5 worm cellular contexts compared by ENCODE assay signal in genomic region chrX:1853596-1853995, ce11.
TF ChIP-seq lines count a peak whose summit lies in the region.

Gene T26C11.9, minus strand, starts transcription at chrX:1853849.

TF ChIP-seq in whole organism, L1 larva, 84 proteins besides CTCF, POLR2A, EP300 and RAD21 (continues in another document):
- TF ChIP-seq dsc-1 (tag; optimal IDR thresholded peaks at IDR 0.05; lab: Kevin White, UChicago) (peak; percentile 15), rnt-1 (tag; optimal IDR thresholded peaks at IDR 0.05; lab: Kevin White, UChicago) (peak; percentile 89), xbp-1 (tag; optimal IDR thresholded peaks at IDR 0.05; lab: Kevin White, UChicago) (peak; percentile 16), blmp-1 (tag; optimal IDR thresholded peaks at IDR 0.05; lab: Kevin White, UChicago) (no peak), vab-15 (tag; optimal IDR thresholded peaks at IDR 0.05; lab: Kevin White, UChicago) (peak; percentile 10), lin-15B (tag; optimal IDR thresholded peaks at IDR 0.05; lab: Kevin White, UChicago) (peak; percentile 59), snpc-4 (tag; optimal IDR thresholded peaks at IDR 0.05; lab: Kevin White, UChicago) (no peak), zip-4 (GFP tag; optimal IDR thresholded peaks at IDR 0.05; lab: Kevin White, UChicago) (no peak), ztf-4 (tag; optimal IDR thresholded peaks at IDR 0.05; lab: Kevin White, UChicago) (no peak), sox-4 (tag; optimal IDR thresholded peaks at IDR 0.05; lab: Kevin White, UChicago) (no peak), C16A3.4 (tag; optimal IDR thresholded peaks at IDR 0.05; lab: Kevin White, UChicago) (no peak), nhr-237 (tag; optimal IDR thresholded peaks at IDR 0.05; lab: Kevin White, UChicago) (no peak), ets-5 (GFP tag; IDR thresholded peaks at IDR 0.05; lab: Robert Waterston, UW) (no peak), efl-3 (GFP tag; optimal IDR thresholded peaks at IDR 0.05; lab: Kevin White, UChicago) (no peak), irx-1 (tag; optimal IDR thresholded peaks at IDR 0.05; lab: Kevin White, UChicago) (peak; percentile 17), unc-62 (GFP tag; optimal IDR thresholded peaks at IDR 0.05; lab: Kevin White, UChicago) (no peak), Y116A8C.19 (tag; optimal IDR thresholded peaks at IDR 0.05; lab: Kevin White, UChicago; ENCODE audit: borderline replicate concordance) (no peak), alr-1 (tag; optimal IDR thresholded peaks at IDR 0.05; lab: Kevin White, UChicago; ENCODE audit: borderline replicate concordance) (no peak)

TF ChIP-seq in whole organism, L3 larva, 47 proteins besides CTCF, POLR2A, EP300 and RAD21:
- TF ChIP-seq nhr-23 (tag; optimal IDR thresholded peaks at IDR 0.05; lab: Kevin White, UChicago) (peak; percentile 22), egl-5 (tag; optimal IDR thresholded peaks at IDR 0.05; lab: Kevin White, UChicago) (no peak), lin-15B (tag; optimal IDR thresholded peaks at IDR 0.05; lab: Kevin White, UChicago) (peak; percentile 75), mml-1 (tag; optimal IDR thresholded peaks at IDR 0.05; lab: Kevin White, UChicago) (no peak), nhr-77 (tag; optimal IDR thresholded peaks at IDR 0.05; lab: Kevin White, UChicago) (no peak), ceh-28 (tag; optimal IDR thresholded peaks at IDR 0.05; lab: Kevin White, UChicago) (peak; percentile 73), nhr-25 (tag; optimal IDR thresholded peaks at IDR 0.05; lab: Kevin White, UChicago) (peak; percentile 27), pha-4 (tag; optimal IDR thresholded peaks at IDR 0.05; lab: Kevin White, UChicago) (peak; percentile 45), nfya-1 (tag; optimal IDR thresholded peaks at IDR 0.05; lab: Kevin White, UChicago; ENCODE audit: insufficient read depth) (peak; percentile 52), snpc-4 (tag; optimal IDR thresholded peaks at IDR 0.05; lab: Kevin White, UChicago) (no peak), jun-1 (tag; optimal IDR thresholded peaks at IDR 0.05; lab: Kevin White, UChicago) (no peak), lsy-12 (tag; optimal IDR thresholded peaks at IDR 0.05; lab: Kevin White, UChicago) (no peak), hmg-11 (tag; optimal IDR thresholded peaks at IDR 0.05; lab: Kevin White, UChicago) (peak; percentile 75)

TF ChIP-seq in whole organism, early embryonic, 17 proteins besides CTCF, POLR2A, EP300 and RAD21:
- TF ChIP-seq pes-1 (GFP tag; IDR thresholded peaks at IDR 0.05; lab: Robert Waterston, UW) (0 out of 2 replicates have a peak, but pooled peaks have one; percentile 7), F13C5.2 (tag; optimal IDR thresholded peaks at IDR 0.05; lab: Kevin White, UChicago) (no peak)

TF ChIP-seq in whole organism, midembryonic, 9 proteins besides CTCF, POLR2A, EP300 and RAD21:
- no peak for TF ChIP-seq ztf-29 (GFP tag; IDR thresholded peaks at IDR 0.05; lab: Robert Waterston, UW)
- TF ChIP-seq flt-1 (GFP tag; IDR thresholded peaks at IDR 0.05; lab: Robert Waterston, UW) = no peak
- TF ChIP-seq T22C8.4 (GFP tag; IDR thresholded peaks at IDR 0.05; lab: Robert Waterston, UW) = peak; percentile 39; the same call in 1 of the 2 replicates
- no peak for TF ChIP-seq tab-1 (GFP tag; IDR thresholded peaks at IDR 0.05; lab: Robert Waterston, UW)
- TF ChIP-seq med-1 (GFP tag; optimal IDR thresholded peaks at IDR 0.05; lab: Kevin White, UChicago; ENCODE audit: insufficient read depth) = no peak
- no peak for TF ChIP-seq klf-2 (GFP tag; conservative IDR thresholded peaks at IDR 0.05; lab: Robert Waterston, UW)

TF ChIP-seq in whole organism, young adult, 124 proteins besides CTCF, POLR2A, EP300 and RAD21:
- no peak for TF ChIP-seq unc-62 (GFP tag; optimal IDR thresholded peaks at IDR 0.05; lab: Kevin White, UChicago)
- TF ChIP-seq ceh-91 (GFP tag; IDR thresholded peaks at IDR 0.05; lab: Robert Waterston, UW) = no peak
- peak; percentile 21 for TF ChIP-seq attf-5 (GFP tag; optimal IDR thresholded peaks at IDR 0.05; lab: Kevin White, UChicago)
- TF ChIP-seq F23B12.7 (tag; optimal IDR thresholded peaks at IDR 0.05; lab: Kevin White, UChicago; ENCODE audit: insufficient read depth) = no peak
- TF ChIP-seq cebp-2 (GFP tag; IDR thresholded peaks at IDR 0.05; lab: Robert Waterston, UW) = no peak
- TF ChIP-seq C06A6.2 (GFP tag; conservative IDR thresholded peaks at IDR 0.05; lab: Robert Waterston, UW) = no peak
- no peak for TF ChIP-seq F57C9.4 (tag; optimal IDR thresholded peaks at IDR 0.05; lab: Kevin White, UChicago)
- no peak for TF ChIP-seq Y95B8A.8 (GFP tag; IDR thresholded peaks at IDR 0.05; lab: Robert Waterston, UW)
- TF ChIP-seq die-1 (tag; optimal IDR thresholded peaks at IDR 0.05; lab: Kevin White, UChicago) = no peak
- TF ChIP-seq C17E4.6 (GFP tag; IDR thresholded peaks at IDR 0.05; lab: Robert Waterston, UW) = no peak
- TF ChIP-seq ceh-27 (GFP tag; optimal IDR thresholded peaks at IDR 0.05; lab: Kevin White, UChicago) = peak; percentile 43
- no peak for TF ChIP-seq nhr-80 (tag; optimal IDR thresholded peaks at IDR 0.05; lab: Kevin White, UChicago)
- no peak for TF ChIP-seq ets-4 (GFP tag; optimal IDR thresholded peaks at IDR 0.05; lab: Kevin White, UChicago)
- no peak for TF ChIP-seq B0336.3 (GFP tag; IDR thresholded peaks at IDR 0.05; lab: Robert Waterston, UW)
- no peak for TF ChIP-seq akir-1 (GFP tag; optimal IDR thresholded peaks at IDR 0.05; lab: Kevin White, UChicago)
- no peak for TF ChIP-seq tbx-9 (tag; optimal IDR thresholded peaks at IDR 0.05; lab: Kevin White, UChicago; ENCODE audit: borderline replicate concordance)
- TF ChIP-seq let-526 (GFP tag; IDR thresholded peaks at IDR 0.05; lab: Robert Waterston, UW) = no peak
- no peak for TF ChIP-seq athp-1 (tag; optimal IDR thresholded peaks at IDR 0.05; lab: Kevin White, UChicago)
- TF ChIP-seq sea-2 (GFP tag; IDR thresholded peaks at IDR 0.05; lab: Robert Waterston, UW) = no peak
- no peak for TF ChIP-seq ztf-26 (tag; optimal IDR thresholded peaks at IDR 0.05; lab: Kevin White, UChicago)
- TF ChIP-seq mcd-1 (GFP tag; IDR thresholded peaks at IDR 0.05; lab: Robert Waterston, UW) = peak; percentile 14; the same call in 1 of the 2 replicates
- TF ChIP-seq somi-1 (GFP tag; optimal IDR thresholded peaks at IDR 0.05; lab: Kevin White, UChicago) = no peak
- no peak for TF ChIP-seq snpc-1.1 (tag; optimal IDR thresholded peaks at IDR 0.05; lab: Kevin White, UChicago; ENCODE audit: insufficient read depth)
- TF ChIP-seq rcor-1 (GFP tag; IDR thresholded peaks at IDR 0.05; lab: Robert Waterston, UW) = no peak
- no peak for TF ChIP-seq B0261.1 (tag; optimal IDR thresholded peaks at IDR 0.05; lab: Kevin White, UChicago)

Comparison
In these comparisons a context has a peak if more than half of its experiments do, and no peak if none do; other contexts are left out.
1. Of the 8 proteins assayed by ChIP-seq in both whole organism, young adult and whole organism, L1 larva: peak only in whole organism, young adult: none; only in whole organism, L1 larva: dpl-1, efl-1, lin-35 and nhr-90; in both: none; in neither: 4.